Worm (Caenorhabditis elegans) whole organism, L1 larva: ENCODE data around the gene srx-58.

Experiments used
- C04F5.9 ChIP-seq: sonication (generic microtip); optimal IDR thresholded peaks from 2 replicates; lab custom pipeline; 2016; ENCODE audit warnings: missing genetic modification characterization, missing compliant biosample characterization
- C34B4.2 ChIP-seq: sonication (generic microtip); optimal IDR thresholded peaks from 2 replicates; lab custom pipeline; 2017; ENCODE audit warnings: mild to moderate bottlenecking, missing genetic modification characterization, missing compliant biosample characterization
- F16B12.6 ChIP-seq: fragments of 150-350 bp; optimal IDR thresholded peaks from 2 replicates; lab custom pipeline; 2014; ENCODE audit warnings: missing biosample characterization, missing genetic modification characterization
- Y116A8C.19 ChIP-seq: sonication (generic microtip); optimal IDR thresholded peaks from 2 replicates; lab custom pipeline; 2016; ENCODE audit warnings: missing compliant biosample characterization, missing genetic modification characterization, borderline replicate concordance
- blmp-1 ChIP-seq: fragments of 150-350 bp; optimal IDR thresholded peaks from 2 replicates; lab custom pipeline; 2014; ENCODE audit warnings: missing biosample characterization, missing genetic modification characterization
- ceh-63 ChIP-seq: fragments of 200-800 bp; sonication (Bioruptor generic); optimal IDR thresholded peaks from 2 replicates; lab custom pipeline; 2018; ENCODE audit warnings: mild to moderate bottlenecking, missing genetic modification characterization, missing compliant biosample characterization
- ceh-8 ChIP-seq: fragments of 200-800 bp; sonication (Bioruptor generic); optimal IDR thresholded peaks from 2 replicates; lab custom pipeline; 2018; ENCODE audit warnings: mild to moderate bottlenecking, missing genetic modification characterization, moderate library complexity, missing compliant biosample characterization
- ceh-82 ChIP-seq, 3 experiments: fragments of 150-350 bp in 1 of 3; sonication (generic microtip) in 2 of 3; optimal IDR thresholded peaks; 2 replicates each; lab custom pipeline; 2014 to 2017; ENCODE audit warnings: missing biosample characterization in 3 of 3, missing genetic modification characterization in 3 of 3
- ceh-90 ChIP-seq: sonication (generic microtip); optimal IDR thresholded peaks from 2 replicates; lab custom pipeline; 2016; ENCODE audit warnings: missing genetic modification characterization, missing compliant biosample characterization
- dpl-1 ChIP-seq, 3 experiments: fragments of 150-350 bp in 2 of 3; sonication (generic microtip) in 1 of 3; optimal IDR thresholded peaks; 2 replicates each; lab custom pipeline; 2014 to 2017; ENCODE audit warnings: missing biosample characterization in 3 of 3, missing genetic modification characterization in 3 of 3, missing genetic modification reagents in 3 of 3
- efl-1 ChIP-seq, 4 experiments: fragments of 150-350 bp; optimal IDR thresholded peaks in 3 of 4; peaks in 1 of 4; 1 replicate in 1 of 4; 2 replicates in 3 of 4; lab custom pipeline; 2014; ENCODE audit warnings: missing biosample characterization in 2 of 4, missing genetic modification characterization in 2 of 4, missing genetic modification reagents in 2 of 4
- efl-3 ChIP-seq: fragments of 200-800 bp; sonication (Bioruptor generic); optimal IDR thresholded peaks from 2 replicates; lab custom pipeline; 2018; ENCODE audit warnings: mild to moderate bottlenecking, missing genetic modification characterization, missing compliant biosample characterization
- fkh-10 ChIP-seq: sonication (generic microtip); optimal IDR thresholded peaks from 2 replicates; lab custom pipeline; 2017; ENCODE audit warnings: missing biosample characterization, missing genetic modification reagents, missing genetic modification characterization
- fkh-4 ChIP-seq: sonication (generic microtip); optimal IDR thresholded peaks from 2 replicates; lab custom pipeline; 2016; ENCODE audit warnings: missing compliant biosample characterization, missing genetic modification characterization, borderline replicate concordance
- fkh-8 ChIP-seq: sonication (generic microtip); optimal IDR thresholded peaks from 2 replicates; lab custom pipeline; 2016; ENCODE audit warnings: mild to moderate bottlenecking, missing genetic modification characterization, missing compliant biosample characterization
- grh-1 ChIP-seq: fragments of 200-800 bp; sonication (Bioruptor generic); IDR thresholded peaks from 2 replicates; pipeline ENCODE4 v1.3.6; 2022; ENCODE audit warnings: missing genetic modification reagents, missing genetic modification characterization, missing compliant biosample characterization
- hlh-17 ChIP-seq: fragments of 200-800 bp; sonication (Bioruptor generic); optimal IDR thresholded peaks from 2 replicates; lab custom pipeline; 2018; ENCODE audit warnings: missing genetic modification characterization, mild to moderate bottlenecking, missing compliant biosample characterization, moderate library complexity, borderline replicate concordance
- hlh-4 ChIP-seq: sonication (generic microtip); optimal IDR thresholded peaks from 2 replicates; lab custom pipeline; 2016; ENCODE audit warnings: mild to moderate bottlenecking, missing genetic modification characterization, missing compliant biosample characterization
- lin-14 ChIP-seq: fragments of 200-800 bp; sonication (Bioruptor generic); optimal IDR thresholded peaks from 2 replicates; lab custom pipeline; 2018; ENCODE audit warnings: mild to moderate bottlenecking, missing genetic modification characterization, moderate library complexity, missing compliant biosample characterization
- lin-15B ChIP-seq: fragments of 150-350 bp; sonication (generic microtip); optimal IDR thresholded peaks from 3 replicates; lab custom pipeline; 2014; ENCODE audit warnings: missing biosample characterization, missing genetic modification characterization
- lin-39 ChIP-seq: fragments of 150-350 bp; optimal IDR thresholded peaks from 2 replicates; lab custom pipeline; 2014; ENCODE audit warnings: missing biosample characterization, missing genetic modification reagents, missing genetic modification characterization
- lsy-2 ChIP-seq, 2 experiments: fragments of 150-350 bp; optimal IDR thresholded peaks; 2 replicates each; lab custom pipeline; 2014; ENCODE audit warnings: missing biosample characterization in 2 of 2, missing genetic modification characterization in 2 of 2
- nhr-12 ChIP-seq: sonication (generic microtip); optimal IDR thresholded peaks from 2 replicates; lab custom pipeline; 2017; ENCODE audit warnings: missing biosample characterization, missing genetic modification characterization
- nhr-20 ChIP-seq: sonication (generic microtip); optimal IDR thresholded peaks from 2 replicates; lab custom pipeline; 2016; ENCODE audit warnings: mild to moderate bottlenecking, missing genetic modification characterization, missing compliant biosample characterization
- nhr-77 ChIP-seq: fragments of 150-350 bp; optimal IDR thresholded peaks from 2 replicates; lab custom pipeline; 2014; ENCODE audit warnings: missing biosample characterization, missing genetic modification characterization
- nhr-90 ChIP-seq: sonication (generic microtip); optimal IDR thresholded peaks from 2 replicates; lab custom pipeline; 2016; ENCODE audit warnings: mild to moderate bottlenecking, missing genetic modification characterization, missing compliant biosample characterization; ENCODE audit not compliant: poor library complexity
- pax-3 ChIP-seq: fragments of 200-800 bp; sonication (Bioruptor generic); optimal IDR thresholded peaks from 2 replicates; lab custom pipeline; 2018; ENCODE audit warnings: mild to moderate bottlenecking, missing genetic modification characterization, moderate library complexity, missing compliant biosample characterization
- swsn-7 ChIP-seq: sonication (generic microtip); optimal IDR thresholded peaks from 2 replicates; lab custom pipeline; 2016; ENCODE audit warnings: missing genetic modification characterization, missing compliant biosample characterization
- unc-130 ChIP-seq: fragments of 150-350 bp; optimal IDR thresholded peaks from 2 replicates; lab custom pipeline; 2017; ENCODE audit warnings: missing biosample characterization, missing genetic modification characterization, inconsistent platforms
- unc-30 ChIP-seq: sonication (generic microtip); optimal IDR thresholded peaks from 2 replicates; lab custom pipeline; 2017; ENCODE audit warnings: missing biosample characterization, missing genetic modification characterization
- unc-86 ChIP-seq: sonication (generic microtip); optimal IDR thresholded peaks from 2 replicates; lab custom pipeline; 2016; ENCODE audit warnings: missing genetic modification characterization, missing compliant biosample characterization
- unc-98 ChIP-seq: fragments of 200-800 bp; sonication (Bioruptor generic); IDR thresholded peaks from 2 replicates; pipeline ENCODE4 v1.3.6; 2022; ENCODE audit warnings: missing genetic modification characterization, missing compliant biosample characterization
- zip-4 ChIP-seq: fragments of 200-800 bp; sonication (Bioruptor generic); optimal IDR thresholded peaks from 2 replicates; lab custom pipeline; 2018; ENCODE audit warnings: mild to moderate bottlenecking, missing genetic modification characterization, moderate library complexity, missing compliant biosample characterization

The srx-58 gene

ce11 chrV:15377903-15378302, 25.4 kb downstream of the srx-58 start, which contains the start of gene srh-122:
srh-122 (minus strand) TSS chrV:15378003.
- no peak for TF ChIP-seq nhr-12 (tag; lab: Kevin White, UChicago)
- TF ChIP-seq ceh-82 (tag; optimal IDR thresholded peaks at IDR 0.05; lab: Kevin White, UChicago), result no peak
- no peak for TF ChIP-seq unc-86 (tag; lab: Kevin White, UChicago)
- TF ChIP-seq ceh-63, result no peak
- no peak for TF ChIP-seq hlh-17
- no peak for TF ChIP-seq efl-3
- TF ChIP-seq grh-1 (GFP tag; lab: Robert Waterston, UW), result no peak
- no peak for TF ChIP-seq fkh-8 (tag; lab: Kevin White, UChicago)
- no peak for TF ChIP-seq fkh-4
- no peak for TF ChIP-seq lsy-2 (tag; optimal IDR thresholded peaks at IDR 0.05; lab: Kevin White, UChicago)
- no peak for TF ChIP-seq pax-3

- TF ChIP-seq zip-4 (GFP tag; lab: Kevin White, UChicago), result no peak
- no peak for TF ChIP-seq hlh-4 (tag; lab: Kevin White, UChicago)
- TF ChIP-seq blmp-1 (tag; lab: Kevin White, UChicago), result no peak
- no peak for TF ChIP-seq grh-1 (GFP tag; lab: Robert Waterston, UW)
- no peak for TF ChIP-seq unc-30 (tag; lab: Kevin White, UChicago)
- TF ChIP-seq unc-130, result no peak
- TF ChIP-seq lin-15B, result no peak
- no peak for TF ChIP-seq C34B4.2
- TF ChIP-seq dpl-1 (GFP tag; optimal IDR thresholded peaks at IDR 0.05; lab: Kevin White, UChicago), result no peak
- TF ChIP-seq lin-39 (tag; lab: Kevin White, UChicago), result no peak
- no peak for TF ChIP-seq fkh-4
- no peak for TF ChIP-seq nhr-20 (tag; lab: Kevin White, UChicago)
- no peak for TF ChIP-seq ceh-90 (tag; lab: Kevin White, UChicago)
- no peak for TF ChIP-seq fkh-10 (GFP tag; lab: Kevin White, UChicago)
These were observed 27.3 kb downstream of the srx-58 start, which contains the start of gene srh-251 for ce11 chrV:15379817-15380216. srh-251 (minus strand) TSS chrV:15379917.

ce11 chrV:15380857-15381256, 28.4 kb downstream of the srx-58 start, which contains the start of gene dhs-23:
dhs-23 (plus strand) TSS chrV:15381219.
- no peak for TF ChIP-seq efl-1 (optimal IDR thresholded peaks at IDR 0.05; lab: Kevin White, UChicago)
- TF ChIP-seq efl-1 (GFP tag; optimal IDR thresholded peaks at IDR 0.05 in 1 of 2; lab: Kevin White, UChicago), result peak in 1 of 2 experiments; percentile 29
- peak; percentile 54 for TF ChIP-seq nhr-20 (tag; lab: Kevin White, UChicago)
- no peak for TF ChIP-seq nhr-90 (tag; lab: Kevin White, UChicago)

- TF ChIP-seq swsn-7 (tag; lab: Kevin White, UChicago) (no peak), lin-14 (GFP tag; lab: Kevin White, UChicago) (no peak), nhr-77 (tag; lab: Kevin White, UChicago) (no peak), lin-15B (no peak), F16B12.6 (tag; lab: Kevin White, UChicago) (no peak), nhr-12 (tag; lab: Kevin White, UChicago) (no peak), C04F5.9 (tag; lab: Kevin White, UChicago) (no peak), unc-98 (GFP tag; lab: Robert Waterston, UW) (no peak)
These were observed 31.3 kb downstream of the srx-58 start, which contains the start of gene str-88 for ce11 chrV:15383739-15384138. str-88 (minus strand) TSS chrV:15383839.

ce11 chrV:15384733-15385132, 32.3 kb downstream of the srx-58 start, which contains the start of gene str-102:
str-102 (plus strand) TSS chrV:15385033.
- peak; percentile 72 for TF ChIP-seq ceh-8
- TF ChIP-seq Y116A8C.19 (tag; lab: Kevin White, UChicago), result no peak
